Fruit fly (Drosophila melanogaster): ENCODE data around the gene Ras64B.

DNA sequence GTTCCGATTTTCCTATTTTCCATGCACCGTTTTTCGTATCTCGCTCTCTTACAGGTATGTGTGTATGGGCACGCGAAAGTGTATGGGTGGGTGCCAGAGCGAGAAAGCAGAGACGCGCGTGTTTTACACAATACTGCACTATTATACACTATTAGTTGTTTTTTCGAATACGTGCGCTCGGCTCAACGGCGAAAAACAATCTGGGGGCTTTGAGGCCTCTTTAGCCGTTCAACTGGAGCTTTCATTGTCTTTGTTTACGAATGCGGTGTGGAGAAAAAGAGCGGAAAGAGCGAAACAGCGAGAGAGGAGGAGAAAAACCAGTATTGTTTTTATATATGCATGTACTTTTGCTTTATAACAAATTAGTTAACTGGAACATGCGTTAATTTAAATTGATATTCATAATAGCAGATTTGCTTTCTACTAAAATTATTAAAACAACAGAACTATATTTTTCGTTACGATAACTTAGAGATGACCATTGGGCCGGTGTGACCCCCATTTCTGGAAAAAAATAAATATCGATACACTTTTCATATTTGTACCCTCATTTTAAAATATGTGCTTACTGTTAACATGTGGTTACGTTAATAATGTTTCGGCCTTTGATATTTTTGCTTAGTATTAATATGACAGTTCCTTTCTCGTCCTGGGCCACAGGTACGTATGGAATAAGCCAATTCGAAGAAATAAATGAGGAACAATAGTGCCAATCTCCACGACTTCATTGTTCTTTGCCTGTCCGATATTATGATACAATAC, 36.2 kb upstream of the Ras64B start, which contains the start of gene CG14995:
- no peak for TF ChIP-seq CG13775 (GFP tag; optimal IDR thresholded peaks at IDR 0.05)
- TF ChIP-seq TFAM (GFP tag; optimal IDR thresholded peaks at IDR 0.05) = no peak
- no peak for TF ChIP-seq Fer3 (tag; optimal IDR thresholded peaks at IDR 0.05)
- TF ChIP-seq CG12659 (GFP tag; optimal IDR thresholded peaks at IDR 0.05) = peak; percentile 11
- TF ChIP-seq C15 (GFP tag; IDR thresholded peaks at IDR 0.05) = no peak
- TF ChIP-seq Kr (GFP tag; optimal IDR thresholded peaks at IDR 0.05) = no peak
- no peak for TF ChIP-seq Lim3 (GFP tag; IDR thresholded peaks at IDR 0.05)
- no peak for TF ChIP-seq CG8478 (optimal IDR thresholded peaks at IDR 0.05)
- no peak; the same call in 1 of the 3 replicates for TF ChIP-seq zen2 (GFP tag; IDR thresholded peaks at IDR 0.05; ENCODE audit: partially characterized antibody)

Measured in whole organism, embryonic.